Fruit fly (Drosophila melanogaster) whole organism, prepupa: ENCODE data around the gene CG12535.

Experiments used
- CG11294 ChIP-seq: fragments of 200-800 bp; sonication (Bioruptor generic); IDR thresholded peaks from 2 replicates; pipeline ENCODE4 v1.3.6; 2022; ENCODE audit warnings: missing biosample characterization, missing genetic modification characterization
- CG11762 ChIP-seq: fragments of 200-800 bp; sonication (Bioruptor generic); optimal IDR thresholded peaks from 3 replicates; lab custom pipeline; 2016; ENCODE audit warnings: missing biosample characterization, missing genetic modification characterization; ENCODE audit not compliant: insufficient read depth
- CG11902 ChIP-seq: fragments of 200-800 bp; sonication (Bioruptor generic); optimal IDR thresholded peaks from 3 replicates; lab custom pipeline; 2016; ENCODE audit warnings: missing biosample characterization, missing genetic modification characterization
- CG15336 ChIP-seq: fragments of 200-800 bp; sonication (Bioruptor generic); IDR thresholded peaks from 2 replicates; pipeline ENCODE4 v1.3.6; 2022; ENCODE audit warnings: missing biosample characterization, missing genetic modification characterization
- CG1621 ChIP-seq: fragments of 200-800 bp; sonication (Bioruptor generic); optimal IDR thresholded peaks from 3 replicates; lab custom pipeline; 2018; ENCODE audit warnings: missing biosample characterization, mild to moderate bottlenecking, missing genetic modification characterization
- CG3032 ChIP-seq: fragments of 200-800 bp; optimal IDR thresholded peaks from 2 replicates; lab custom pipeline; 2019; ENCODE audit warnings: missing biosample characterization, mild to moderate bottlenecking, missing genetic modification characterization, moderate library complexity
- CG32006 ChIP-seq: fragments of 200-800 bp; sonication (Bioruptor generic); optimal IDR thresholded peaks from 3 replicates; lab custom pipeline; 2017; ENCODE audit warnings: missing biosample characterization, mild to moderate bottlenecking, missing genetic modification characterization
- CG34406 ChIP-seq: fragments of 200-800 bp; sonication (Bioruptor generic); optimal IDR thresholded peaks from 3 replicates; lab custom pipeline; 2016; ENCODE audit warnings: missing biosample characterization, missing genetic modification characterization
- CG3919 ChIP-seq: fragments of 200-800 bp; sonication (Bioruptor generic); optimal IDR thresholded peaks from 3 replicates; lab custom pipeline; 2016; ENCODE audit warnings: missing biosample characterization, missing genetic modification characterization
- CG6163 ChIP-seq: fragments of 200-800 bp; sonication (Bioruptor generic); IDR thresholded peaks from 3 replicates; pipeline ENCODE4 v1.3.6; 2022; ENCODE audit warnings: missing biosample characterization, missing genetic modification characterization
- CG6276 ChIP-seq: fragments of 200-800 bp; sonication (Bioruptor generic); optimal IDR thresholded peaks from 2 replicates; lab custom pipeline; 2017; ENCODE audit warnings: missing biosample characterization, mild to moderate bottlenecking, missing genetic modification characterization
- CG6808 ChIP-seq: fragments of 200-800 bp; sonication (Bioruptor generic); optimal IDR thresholded peaks from 3 replicates; lab custom pipeline; 2017; ENCODE audit warnings: missing biosample characterization, missing genetic modification characterization, mild to moderate bottlenecking, moderate library complexity, missing genetic modification reagents
- CG7368 ChIP-seq: fragments of 200-800 bp; sonication (Bioruptor generic); optimal IDR thresholded peaks from 3 replicates; lab custom pipeline; 2016; ENCODE audit warnings: missing biosample characterization, missing genetic modification characterization
- CG8319 ChIP-seq: fragments of 200-800 bp; sonication (Bioruptor generic); optimal IDR thresholded peaks from 3 replicates; lab custom pipeline; 2016; ENCODE audit warnings: missing biosample characterization, missing genetic modification characterization
- CG9139 ChIP-seq: fragments of 200-800 bp; sonication (Bioruptor generic); optimal IDR thresholded peaks from 3 replicates; lab custom pipeline; 2017; ENCODE audit warnings: missing biosample characterization, mild to moderate bottlenecking, missing genetic modification characterization
- Eip75B ChIP-seq: fragments of 200-800 bp; sonication (Bioruptor generic); optimal IDR thresholded peaks from 3 replicates; lab custom pipeline; 2016; ENCODE audit warnings: missing biosample characterization, missing genetic modification characterization
- Eip78C ChIP-seq: fragments of 200-800 bp; sonication (Bioruptor generic); peaks from one replicate; lab custom pipeline; 2016; ENCODE audit warnings: missing biosample characterization, missing genetic modification characterization
- Eip93F ChIP-seq: fragments of 200-800 bp; sonication (Bioruptor generic); optimal IDR thresholded peaks from 2 replicates; lab custom pipeline; 2016; ENCODE audit warnings: missing biosample characterization, mild to moderate bottlenecking, missing genetic modification characterization
- Gug ChIP-seq: fragments of 200-800 bp; sonication (Bioruptor generic); IDR thresholded peaks from 2 replicates; pipeline ENCODE4 v1.3.6; 2022; ENCODE audit warnings: missing biosample characterization, missing genetic modification characterization
- Hr38 ChIP-seq: sonication (Bioruptor generic); optimal IDR thresholded peaks from 2 replicates; lab custom pipeline; 2016; ENCODE audit warnings: missing biosample characterization, missing genetic modification characterization
- Hr39 ChIP-seq: fragments of 200-800 bp; sonication (Bioruptor generic); optimal IDR thresholded peaks from 2 replicates; lab custom pipeline; 2016; ENCODE audit warnings: missing biosample characterization, missing genetic modification characterization
- Lpt ChIP-seq: fragments of 200-800 bp; sonication (Bioruptor generic); optimal IDR thresholded peaks from 3 replicates; lab custom pipeline; 2016; ENCODE audit warnings: missing biosample characterization, missing genetic modification characterization
- Met ChIP-seq: fragments of 200-800 bp; sonication (Bioruptor generic); optimal IDR thresholded peaks from 3 replicates; lab custom pipeline; 2016; ENCODE audit warnings: missing biosample characterization, missing genetic modification characterization
- achi ChIP-seq: fragments of 200-800 bp; sonication (Bioruptor generic); optimal IDR thresholded peaks from 3 replicates; lab custom pipeline; 2016; ENCODE audit warnings: missing biosample characterization, missing genetic modification characterization
- acj6 ChIP-seq: fragments of 200-800 bp; sonication (Bioruptor generic); optimal IDR thresholded peaks from 3 replicates; lab custom pipeline; 2016; ENCODE audit warnings: missing biosample characterization, missing genetic modification characterization
- dac ChIP-seq: fragments of 200-800 bp; sonication (Bioruptor generic); optimal IDR thresholded peaks from 2 replicates; lab custom pipeline; 2017; ENCODE audit warnings: missing biosample characterization, mild to moderate bottlenecking, missing genetic modification characterization
- dsx ChIP-seq: fragments of 200-800 bp; optimal IDR thresholded peaks from 3 replicates; lab custom pipeline; 2019; ENCODE audit warnings: missing biosample characterization, mild to moderate bottlenecking, missing genetic modification characterization, moderate library complexity; ENCODE audit not compliant: poor library complexity, severe bottlenecking
- eg ChIP-seq: fragments of 200-800 bp; sonication (Bioruptor generic); IDR thresholded peaks from 3 replicates; pipeline ENCODE4 v1.3.6; 2022; ENCODE audit warnings: missing biosample characterization, missing genetic modification characterization
- esn ChIP-seq: fragments of 200-800 bp; sonication (Bioruptor generic); optimal IDR thresholded peaks from 2 replicates; lab custom pipeline; 2016; ENCODE audit warnings: missing biosample characterization, mild to moderate bottlenecking, missing genetic modification characterization, moderate library complexity
- fd59A ChIP-seq: fragments of 200-800 bp; sonication (Bioruptor generic); optimal IDR thresholded peaks from 2 replicates; lab custom pipeline; 2017; ENCODE audit warnings: missing biosample characterization, mild to moderate bottlenecking, missing genetic modification characterization, missing genetic modification reagents
- fkh ChIP-seq: fragments of 200-800 bp; sonication (Bioruptor generic); optimal IDR thresholded peaks from 3 replicates; lab custom pipeline; 2017; ENCODE audit warnings: missing biosample characterization, mild to moderate bottlenecking, missing genetic modification characterization, moderate library complexity
- net ChIP-seq: fragments of 200-800 bp; sonication (Bioruptor generic); optimal IDR thresholded peaks from 3 replicates; lab custom pipeline; 2016; ENCODE audit warnings: missing biosample characterization, missing genetic modification characterization
- salr ChIP-seq, 2 experiments: fragments of 200-800 bp; sonication (Bioruptor generic); optimal IDR thresholded peaks; 3 replicates each; lab custom pipeline; 2016 to 2018; ENCODE audit warnings: missing biosample characterization in 2 of 2, missing genetic modification characterization in 2 of 2, mild to moderate bottlenecking in 1 of 2
- spab ChIP-seq: fragments of 200-800 bp; sonication (Bioruptor generic); optimal IDR thresholded peaks from 2 replicates; lab custom pipeline; 2017; ENCODE audit warnings: missing biosample characterization, mild to moderate bottlenecking, missing genetic modification characterization, missing genetic modification reagents
- ss ChIP-seq, 2 experiments: fragments of 200-800 bp; sonication (Bioruptor generic); optimal IDR thresholded peaks; 2 replicates in 1 of 2; 3 replicates in 1 of 2; lab custom pipeline; 2017 to 2018; ENCODE audit warnings: mild to moderate bottlenecking in 2 of 2, missing biosample characterization in 2 of 2, missing genetic modification characterization in 2 of 2, moderate library complexity in 1 of 2
- svp ChIP-seq: fragments of 200-800 bp; sonication (Bioruptor generic); peaks from one replicate; lab custom pipeline; 2016; ENCODE audit warnings: missing biosample characterization, missing genetic modification characterization
- topi ChIP-seq: fragments of 200-800 bp; sonication (Bioruptor generic); optimal IDR thresholded peaks from 3 replicates; lab custom pipeline; 2016; ENCODE audit warnings: missing biosample characterization, missing genetic modification characterization
- vri ChIP-seq: fragments of 200-800 bp; sonication (Bioruptor generic); optimal IDR thresholded peaks from 3 replicates; lab custom pipeline; 2016; ENCODE audit warnings: missing biosample characterization, mild to moderate bottlenecking, missing genetic modification characterization

Gene CG12535

dm6 chrX:3371267-3371824, 77.4 kb downstream of the CG12535 start (continued):
- TF ChIP-seq Hr39 (GFP tag; lab: Kevin White, UChicago), result peak; percentile 88
- TF ChIP-seq CG1621 (tag; lab: Kevin White, UChicago), result peak; percentile 56
- peak; percentile 77 for TF ChIP-seq CG11762 (GFP tag; lab: Kevin White, UChicago)
- TF ChIP-seq fkh (GFP tag; lab: Kevin White, UChicago), result no peak
- TF ChIP-seq Eip78C (GFP tag; lab: Kevin White, UChicago), result peak; percentile 94
- TF ChIP-seq salr (GFP tag; optimal IDR thresholded peaks at IDR 0.05; lab: Kevin White, UChicago), result peak; percentile 52 to 70
- peak; percentile 57 for TF ChIP-seq CG3032 (tag; lab: Kevin White, UChicago)
- peak; percentile 83 for TF ChIP-seq CG3919
- TF ChIP-seq Hr38 (GFP tag; lab: Kevin White, UChicago), result no peak
- TF ChIP-seq svp (GFP tag; lab: Kevin White, UChicago), result peak; percentile 95
- peak; percentile 75 for TF ChIP-seq vri (GFP tag; lab: Kevin White, UChicago)
- peak; percentile 40 for TF ChIP-seq spab (GFP tag; lab: Kevin White, UChicago)
- peak; percentile 92 for TF ChIP-seq eg (GFP tag; lab: Robert Waterston, UW)
- peak; percentile 76 for TF ChIP-seq CG11902
- TF ChIP-seq CG7368 (GFP tag; lab: Kevin White, UChicago), result peak; percentile 76
- TF ChIP-seq CG8319 (GFP tag; lab: Kevin White, UChicago), result peak; percentile 73
- peak; percentile 82 for TF ChIP-seq Lpt (GFP tag; lab: Kevin White, UChicago)
- TF ChIP-seq CG6276 (GFP tag; lab: Kevin White, UChicago), result peak; percentile 73
- TF ChIP-seq CG6808, result peak; percentile 48
- TF ChIP-seq Eip75B (GFP tag; lab: Kevin White, UChicago), result peak; percentile 83
- TF ChIP-seq esn (GFP tag; lab: Kevin White, UChicago), result peak; percentile 88
- TF ChIP-seq CG15336, result peak; percentile 92
- TF ChIP-seq CG32006 (GFP tag; lab: Kevin White, UChicago), result peak; percentile 89
- peak; percentile 84 for TF ChIP-seq Met (GFP tag; lab: Kevin White, UChicago)
- TF ChIP-seq CG11294, result peak; percentile 75
- peak; percentile 82 for TF ChIP-seq achi (GFP tag; lab: Kevin White, UChicago)
- peak; percentile 80 for TF ChIP-seq Gug
- TF ChIP-seq fd59A (GFP tag; lab: Kevin White, UChicago), result peak; percentile 23
- TF ChIP-seq CG34406 (GFP tag; lab: Kevin White, UChicago), result peak; percentile 80
- peak; percentile 3 for TF ChIP-seq Eip93F (GFP tag; lab: Kevin White, UChicago)
- peak; percentile 93 for TF ChIP-seq CG6163 (GFP tag; lab: Robert Waterston, UW)
- TF ChIP-seq ss (GFP tag; optimal IDR thresholded peaks at IDR 0.05; lab: Kevin White, UChicago), result peak; percentile 3 to 52
- peak; percentile 90 for TF ChIP-seq topi (GFP tag; lab: Kevin White, UChicago)
- TF ChIP-seq acj6 (GFP tag; lab: Kevin White, UChicago), result peak; percentile 86

- TF ChIP-seq dsx (peak; percentile 86), svp (GFP tag; lab: Kevin White, UChicago) (no peak), net (GFP tag; lab: Kevin White, UChicago) (no peak)
Observed at dm6 chrX:3370455-3370854, 78.3 kb downstream of the CG12535 start.

dm6 chrX:3369324-3370033, 79.3 kb downstream of the CG12535 start:
- TF ChIP-seq CG9139 (GFP tag; lab: Kevin White, UChicago) (no peak), dac (no peak), topi (GFP tag; lab: Kevin White, UChicago) (no peak), Eip78C (GFP tag; lab: Kevin White, UChicago) (peak; percentile 40)
